Worm (Caenorhabditis elegans) whole organism, late embryonic: ENCODE results near the gene hlh-28.

Experiments
- ceh-2 ChIP-seq: sonication (generic microtip); optimal IDR thresholded peaks from 2 replicates; lab custom pipeline; 2016; ENCODE audit warnings: missing genotype, missing genetic modification characterization, missing compliant biosample characterization
- fax-1 ChIP-seq: sonication (generic microtip); optimal IDR thresholded peaks from 2 replicates; lab custom pipeline; 2016; ENCODE audit warnings: missing genotype, missing genetic modification characterization, missing compliant biosample characterization
- fkh-10 ChIP-seq: fragments of 150-350 bp; optimal IDR thresholded peaks from 2 replicates; lab custom pipeline; 2014; ENCODE audit warnings: missing biosample characterization, missing genetic modification reagents, missing genetic modification characterization
- lin-11 ChIP-seq: fragments of 200-800 bp; sonication (Bioruptor generic); optimal IDR thresholded peaks from 2 replicates; lab custom pipeline; 2018; ENCODE audit warnings: mild to moderate bottlenecking, missing genetic modification characterization, missing compliant biosample characterization
- pag-3 ChIP-seq: sonication (generic microtip); optimal IDR thresholded peaks from 2 replicates; lab custom pipeline; 2016; ENCODE audit warnings: missing compliant biosample characterization, missing genetic modification characterization, borderline replicate concordance
- sox-2 ChIP-seq: fragments of 200-800 bp; sonication (Bioruptor generic); IDR thresholded peaks from 2 replicates; pipeline ENCODE4 v1.3.6; 2022; ENCODE audit warnings: missing genetic modification reagents, missing genetic modification characterization, missing compliant biosample characterization
- tbx-7 ChIP-seq: sonication (generic microtip); optimal IDR thresholded peaks from 2 replicates; lab custom pipeline; 2016; ENCODE audit warnings: missing genotype, missing genetic modification characterization, missing compliant biosample characterization
- unc-3 ChIP-seq, 2 experiments: fragments of 200-800 bp in 1 of 2; sonication (Bioruptor generic) in 1 of 2; sonication (generic microtip) in 1 of 2; conservative IDR thresholded peaks in 1 of 2; optimal IDR thresholded peaks in 1 of 2; 2 replicates each; pipeline versions ENCODE4 v1.3.6 to Lab custom; 2016 to 2022; ENCODE audit warnings: missing compliant biosample characterization in 2 of 2, missing genetic modification characterization in 2 of 2, missing genetic modification reagents in 1 of 2

DNA sequence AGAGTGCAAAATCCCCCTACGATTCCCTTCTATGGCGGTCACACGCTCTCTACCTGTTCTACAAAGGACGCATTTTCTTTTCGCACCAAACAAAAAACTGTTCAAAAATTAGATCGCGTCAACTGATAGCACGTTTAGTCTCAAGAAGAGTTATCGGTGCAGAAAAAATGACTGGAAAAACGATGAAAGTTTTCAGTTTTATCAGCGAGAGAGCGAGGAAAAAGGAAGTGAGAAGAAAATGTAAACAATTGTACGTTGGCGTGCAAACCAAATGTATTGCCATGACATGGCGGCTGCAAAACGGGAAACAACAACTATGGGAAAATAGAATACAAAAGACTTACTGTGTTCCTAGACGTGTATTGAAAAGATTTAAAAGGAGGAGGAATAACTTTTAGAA, 13.3 kb upstream of the hlh-28 start:
- no peak for TF ChIP-seq pag-3 (tag; lab: Kevin White, UChicago)
- no peak for TF ChIP-seq unc-3 (GFP tag; conservative IDR thresholded peaks at IDR 0.05; lab: Robert Waterston, UW)
- TF ChIP-seq unc-3 (tag; optimal IDR thresholded peaks at IDR 0.05; lab: Kevin White, UChicago) = no peak
- TF ChIP-seq ceh-2 (tag; lab: Kevin White, UChicago) = no peak
- TF ChIP-seq tbx-7 (tag; lab: Kevin White, UChicago) = no peak
- TF ChIP-seq fax-1 = no peak
- no peak for TF ChIP-seq sox-2 (GFP tag; lab: Robert Waterston, UW)
- TF ChIP-seq lin-11 = no peak
- no peak for TF ChIP-seq fkh-10
